Fruit fly (Drosophila melanogaster) whole organism, embryonic: Measurements from ENCODE around the gene Chd64.

Experiments
- CG15479 ChIP-seq: fragments of 200-800 bp; sonication (Bioruptor generic); optimal IDR thresholded peaks from 3 replicates; lab custom pipeline; 2019; ENCODE audit warnings: missing biosample characterization, mild to moderate bottlenecking, missing genetic modification characterization, moderate library complexity
- pros ChIP-seq: fragments of 200-800 bp; sonication (Bioruptor generic); optimal IDR thresholded peaks from 3 replicates; lab custom pipeline; 2019; ENCODE audit warnings: missing biosample characterization, mild to moderate bottlenecking, missing genetic modification characterization, moderate library complexity
- sim ChIP-seq: fragments of 200-800 bp; sonication (Bioruptor generic); IDR thresholded peaks from 2 replicates; pipeline ENCODE4 v1.3.6; 2022; ENCODE audit warnings: missing biosample characterization, missing genetic modification characterization
- sna ChIP-seq: fragments of 200-800 bp; sonication (Bioruptor generic); IDR thresholded peaks from 2 replicates; pipeline ENCODE4 v1.3.6; 2022; ENCODE audit warnings: missing biosample characterization, missing genetic modification characterization; ENCODE audit not compliant: partially characterized antibody
- usp ChIP-seq: fragments of >200 bp; optimal IDR thresholded peaks from 2 replicates; lab custom pipeline; 2017; ENCODE audit warnings: missing biosample characterization, missing genetic modification characterization

DNA sequence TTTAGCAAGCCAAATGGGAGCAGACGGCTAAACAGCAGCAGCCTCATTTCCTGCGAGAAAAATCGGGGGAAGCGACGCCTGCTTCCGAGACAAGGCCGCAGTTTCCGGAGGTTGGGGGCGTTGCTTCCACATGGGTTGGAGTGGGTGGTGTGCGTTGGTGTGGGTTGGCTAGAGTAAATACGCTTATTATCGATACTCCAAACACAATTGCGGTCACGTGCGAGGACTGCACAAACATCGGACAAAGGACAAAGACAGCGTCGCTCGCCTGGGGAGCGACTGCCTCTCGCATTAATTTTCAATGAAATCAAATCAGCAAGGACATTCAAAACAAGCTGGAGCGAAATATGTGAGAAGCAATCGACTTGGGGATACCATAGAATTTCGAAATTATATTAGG, 40.9 kb downstream of the Chd64 start:
- TF ChIP-seq pros (no peak), sna (GFP tag; lab: Robert Waterston, UW) (no peak), sim (no peak), usp (GFP tag; lab: Kevin White, UChicago) (no peak), CG15479 (GFP tag; lab: Kevin White, UChicago) (no peak)
